Worm (Caenorhabditis elegans): Measurements from ENCODE around the gene dpy-31.

- TF ChIP-seq him-1 (tag; optimal IDR thresholded peaks at IDR 0.05) (no peak), dao-5 (tag; optimal IDR thresholded peaks at IDR 0.05) (no peak), W03F9.2 (tag; optimal IDR thresholded peaks at IDR 0.05) (peak; percentile 67)
These were observed 12.4 kb upstream of the dpy-31 start, which contains the start of gene rps-21 for ce11 chrIII:7189581-7190128.

Data from whole organism, L4/young adult.